Worm (Caenorhabditis elegans): ENCODE measurements around the gene F07F6.8.

The F07F6.8 gene

DNA sequence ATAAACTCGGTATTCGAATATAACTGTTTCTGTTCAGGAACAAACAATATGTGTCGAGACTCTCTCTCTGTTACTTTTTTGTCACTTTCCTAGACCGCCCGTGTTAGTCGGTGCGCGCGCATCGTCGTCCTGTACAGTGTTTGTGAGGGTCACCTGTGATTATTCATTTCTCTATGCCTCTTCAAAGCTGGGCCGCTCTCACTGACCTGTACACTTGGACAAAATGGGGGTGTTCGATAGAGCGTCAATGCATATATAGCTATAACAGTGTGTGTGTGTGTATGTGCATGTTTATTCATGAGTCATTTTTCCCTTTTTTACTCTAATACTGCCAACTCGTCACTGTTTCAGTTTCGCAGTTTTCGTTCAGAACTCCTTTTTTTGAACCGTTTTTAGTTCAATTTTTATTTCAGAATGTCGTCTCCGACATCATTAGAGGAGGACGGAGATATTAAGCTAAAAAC lies 45.9 kb downstream of the F07F6.8 start, which contains the start of gene pkc-3 (continued):
- TF ChIP-seq attf-4 (tag; optimal IDR thresholded peaks at IDR 0.05) (no peak), nhr-102 (tag; optimal IDR thresholded peaks at IDR 0.05) (peak; percentile 59), nhr-42 (GFP tag; IDR thresholded peaks at IDR 0.05) (peak; percentile 36; the same call in 1 of the 2 replicates), T20F7.1 (GFP tag; optimal IDR thresholded peaks at IDR 0.05) (peak; percentile 76)

DNA sequence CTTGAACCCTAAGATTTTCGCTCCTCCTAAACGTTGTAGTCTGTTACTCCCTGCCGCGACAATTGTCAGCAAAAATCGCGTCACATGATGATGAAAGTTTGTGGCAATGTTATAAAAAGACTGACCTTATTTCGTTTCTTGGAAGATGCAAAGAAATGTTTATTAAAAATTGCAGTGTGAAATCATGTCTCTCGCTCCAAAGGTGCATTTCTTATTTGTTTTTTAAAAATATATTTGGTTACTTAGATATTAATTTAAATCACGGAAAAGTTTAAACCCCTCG lies 47.4 kb downstream of the F07F6.8 start:
- no peak for TF ChIP-seq lin-39 (tag; optimal IDR thresholded peaks at IDR 0.05)
- no peak for TF ChIP-seq Y75B8A.6 (GFP tag; IDR thresholded peaks at IDR 0.05)
- TF ChIP-seq D1046.2 (GFP tag; IDR thresholded peaks at IDR 0.05), result no peak
- TF ChIP-seq snpc-4 (tag; optimal IDR thresholded peaks at IDR 0.05), result no peak
- peak; percentile 1 for TF ChIP-seq hlh-11 (tag; optimal IDR thresholded peaks at IDR 0.05)
- TF ChIP-seq unc-62 (GFP tag; optimal IDR thresholded peaks at IDR 0.05 in 1 of 2), result peak in 1 of 2 experiments; percentile 49
- TF ChIP-seq unc-62 (tag; optimal IDR thresholded peaks at IDR 0.05), result no peak
- TF ChIP-seq lsy-2 (tag; optimal IDR thresholded peaks at IDR 0.05), result peak in 1 of 2 experiments; percentile 11
- no peak for TF ChIP-seq duxl-1 (tag; optimal IDR thresholded peaks at IDR 0.05; ENCODE audit: poor library complexity)
- TF ChIP-seq R02D3.7 (tag; optimal IDR thresholded peaks at IDR 0.05), result no peak
- TF ChIP-seq zip-11 (GFP tag; IDR thresholded peaks at IDR 0.05), result no peak
- TF ChIP-seq daf-12 (tag; optimal IDR thresholded peaks at IDR 0.05), result no peak
- TF ChIP-seq hlh-30 (tag; optimal IDR thresholded peaks at IDR 0.05; ENCODE audit: insufficient read depth), result peak; percentile 50
- no peak for TF ChIP-seq daf-8 (GFP tag; IDR thresholded peaks at IDR 0.05)
- no peak for TF ChIP-seq T20F7.1 (GFP tag; optimal IDR thresholded peaks at IDR 0.05)
- TF ChIP-seq nhr-28 (tag; optimal IDR thresholded peaks at IDR 0.05), result peak; percentile 44
- no peak for TF ChIP-seq dpl-1 (GFP tag; optimal IDR thresholded peaks at IDR 0.05)
- no peak for TF ChIP-seq F37D6.2 (tag; optimal IDR thresholded peaks at IDR 0.05)
- TF ChIP-seq zfp-3 (GFP tag; conservative IDR thresholded peaks at IDR 0.05), result no peak

DNA sequence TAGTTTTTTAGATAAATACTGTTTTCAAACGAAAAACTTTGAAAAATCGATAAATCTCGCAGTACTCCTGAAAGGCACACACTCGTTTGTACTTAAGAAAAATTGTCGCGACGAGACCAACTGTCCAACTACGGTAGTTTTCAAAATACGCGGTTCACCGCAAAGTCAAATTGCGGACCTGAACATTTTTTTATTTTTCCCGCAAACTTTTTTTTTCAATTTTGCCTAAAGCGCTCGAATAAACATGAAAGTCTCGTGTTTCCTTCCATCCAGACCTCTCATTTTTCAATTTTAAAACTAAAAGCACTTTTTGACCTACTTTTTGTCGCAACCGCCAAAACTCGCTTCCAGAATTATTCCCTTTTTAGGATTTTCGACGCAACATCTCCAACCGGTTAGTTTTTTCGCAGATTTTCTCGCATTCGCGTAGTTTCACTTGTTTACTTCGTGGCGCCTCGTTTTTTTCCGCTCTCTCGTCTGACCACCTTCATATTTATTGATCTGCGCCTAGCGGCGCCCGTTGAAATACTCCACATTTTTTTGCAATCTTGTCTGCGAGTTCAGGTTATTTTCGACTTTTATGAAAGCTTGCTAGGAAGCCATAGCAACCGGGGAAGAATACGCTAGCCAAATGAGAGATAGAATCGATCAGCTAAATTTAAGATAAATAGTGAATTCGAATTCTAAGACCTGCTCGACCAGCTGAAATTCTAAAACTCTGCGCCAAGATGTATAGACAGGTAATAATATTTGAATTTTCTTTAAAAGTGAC lies 47.9 kb downstream of the F07F6.8 start, which contains the start of gene prdx-2:
Gene prdx-2, plus strand, starts transcription at position 729 of the 772 bp plus-strand sequence.
- TF ChIP-seq Y48G9A.11 (GFP tag; IDR thresholded peaks at IDR 0.05) (peak; percentile 58; the same call in 1 of the 2 replicates), zfp-3 (GFP tag; conservative IDR thresholded peaks at IDR 0.05) (no peak), aha-1 (tag) (peak; percentile 22), hmg-1.1 (GFP tag; IDR thresholded peaks at IDR 0.05) (0 out of 2 replicates have a peak, but pooled peaks have one; percentile 30), F49E8.2 (tag; optimal IDR thresholded peaks at IDR 0.05; ENCODE audit: borderline replicate concordance) (peak; percentile 18), egl-43 (GFP tag; IDR thresholded peaks at IDR 0.05) (no peak), pha-4 (GFP tag; IDR thresholded peaks at IDR 0.05) (no peak), pha-4 (tag; optimal IDR thresholded peaks at IDR 0.05) (no peak), unc-62 (GFP tag; optimal IDR thresholded peaks at IDR 0.05 in 1 of 2) (peak in 1 of 2 experiments; percentile 98), unc-62 (tag; optimal IDR thresholded peaks at IDR 0.05) (no peak), lin-38 (GFP tag; IDR thresholded peaks at IDR 0.05) (peak; percentile 58; the same call in 1 of the 2 replicates), snpc-4 (tag; optimal IDR thresholded peaks at IDR 0.05) (no peak), daf-16 (GFP tag; optimal IDR thresholded peaks at IDR 0.05) (no peak), daf-16 (tag; optimal IDR thresholded peaks at IDR 0.05) (peak; percentile 32), nhr-42 (GFP tag; IDR thresholded peaks at IDR 0.05) (no peak), unc-130 (GFP tag; optimal IDR thresholded peaks at IDR 0.05) (peak; percentile 56), ceh-44 (GFP tag; IDR thresholded peaks at IDR 0.05) (no peak), ceh-82 (tag; optimal IDR thresholded peaks at IDR 0.05) (no peak), rbr-2 (tag; optimal IDR thresholded peaks at IDR 0.05) (no peak), mdt-29 (GFP tag; IDR thresholded peaks at IDR 0.05) (no peak), ces-1 (GFP tag; optimal IDR thresholded peaks at IDR 0.05) (no peak), nhr-102 (tag; optimal IDR thresholded peaks at IDR 0.05) (no peak), lsy-2 (tag; optimal IDR thresholded peaks at IDR 0.05) (peak in 1 of 2 experiments; percentile 45)
